Fruit fly (Drosophila melanogaster): ENCODE results near the gene CG18302.

DNA sequence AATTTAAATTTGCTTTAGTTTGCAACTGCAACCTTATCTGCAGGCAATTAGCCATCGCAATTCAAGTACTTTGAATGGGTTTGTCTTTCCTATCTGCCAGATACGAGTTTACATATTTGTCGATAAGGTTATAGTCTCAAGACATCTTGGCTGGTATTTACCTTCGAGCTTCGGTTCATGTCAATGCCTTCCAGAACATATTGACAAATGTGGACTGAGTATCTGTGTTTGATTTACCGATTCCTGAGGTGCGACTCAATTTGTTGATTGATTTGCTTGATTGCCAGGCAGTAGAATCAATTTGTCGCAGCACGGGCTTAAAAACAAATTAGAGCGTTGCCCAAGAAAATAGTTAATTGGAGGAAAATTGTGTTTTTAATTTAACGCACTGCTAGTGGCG is 18.7 kb downstream of the CG18302 start:
- TF ChIP-seq Myc (optimal IDR thresholded peaks at IDR 0.05) (no peak), h (optimal IDR thresholded peaks at IDR 0.05) (no peak), insv (optimal IDR thresholded peaks at IDR 0.05) (no peak), psq (optimal IDR thresholded peaks at IDR 0.05) (no peak), ttk (optimal IDR thresholded peaks at IDR 0.05) (no peak), Sin3A (optimal IDR thresholded peaks at IDR 0.05) (no peak)

Data from Kc167 (cell line).